Worm (Caenorhabditis elegans) whole organism, L3 larva: ENCODE results near the gene T05B4.9.

Source experiments
- elt-1 ChIP-seq: fragments of 150-350 bp; optimal IDR thresholded peaks from 2 replicates; lab custom pipeline; 2014; ENCODE audit warnings: missing biosample characterization, missing genetic modification characterization
- nfya-1 ChIP-seq: sonication (generic microtip); optimal IDR thresholded peaks from 2 replicates; lab custom pipeline; 2017; ENCODE audit warnings: missing genetic modification characterization, mild to moderate bottlenecking, missing compliant biosample characterization, antibody characterized with exemption, moderate library complexity; ENCODE audit not compliant: insufficient read depth
- nhr-237 ChIP-seq: fragments of 150-350 bp; optimal IDR thresholded peaks from 2 replicates; lab custom pipeline; 2014; ENCODE audit warnings: missing biosample characterization, missing genetic modification characterization
- nhr-76 ChIP-seq: fragments of 150-350 bp; sonication (generic microtip); optimal IDR thresholded peaks from 5 replicates; lab custom pipeline; 2014; ENCODE audit warnings: missing biosample characterization, missing genetic modification characterization
- pha-4 ChIP-seq: fragments of 150-350 bp; optimal IDR thresholded peaks from 2 replicates; lab custom pipeline; 2014; ENCODE audit warnings: missing biosample characterization, missing genetic modification reagents, missing genetic modification characterization

- TF ChIP-seq elt-1 = no peak
- no peak for TF ChIP-seq nfya-1 (tag; lab: Kevin White, UChicago)
- no peak for TF ChIP-seq nhr-237 (tag; lab: Kevin White, UChicago)
- no peak for TF ChIP-seq pha-4 (tag; lab: Kevin White, UChicago)
- no peak for TF ChIP-seq nhr-76 (tag; lab: Kevin White, UChicago)
These were observed 2.4 kb upstream of the T05B4.9 start, which contains the start of gene T05B4.10 for ce11 chrV:4120629-4121028.
